Fruit fly (Drosophila melanogaster) whole organism, prepupa: ENCODE data around the gene CG10898.

Experiments
- CG16779 ChIP-seq: fragments of 200-800 bp; sonication (Bioruptor generic); optimal IDR thresholded peaks from 3 replicates; lab custom pipeline; 2017; ENCODE audit warnings: missing biosample characterization, mild to moderate bottlenecking, missing genetic modification characterization
- Hr4 ChIP-seq: fragments of 200-800 bp; sonication (Bioruptor generic); optimal IDR thresholded peaks from 3 replicates; lab custom pipeline; 2016; ENCODE audit warnings: missing biosample characterization, missing genetic modification characterization

dm6 chr3R:11554982-11555381 is 2.6 kb upstream of the CG10898 start:
- TF ChIP-seq Hr4 (GFP tag; lab: Kevin White, UChicago) (no peak), CG16779 (tag; lab: Kevin White, UChicago) (no peak)
